Worm (Caenorhabditis elegans) whole organism, midembryonic: Measurements from ENCODE around the gene F32D1.3.

Source experiments
- T22C8.4 ChIP-seq: fragments of 200-800 bp; sonication (Bioruptor generic); IDR thresholded peaks from 2 replicates; pipeline ENCODE4 v1.3.6; 2022; ENCODE audit warnings: missing genetic modification characterization, missing compliant biosample characterization
- cog-1 ChIP-seq: sonication (generic microtip); optimal IDR thresholded peaks from 2 replicates; lab custom pipeline; 2016; ENCODE audit warnings: missing genetic modification characterization, missing compliant biosample characterization
- flt-1 ChIP-seq: fragments of 200-800 bp; sonication (Bioruptor generic); IDR thresholded peaks from 2 replicates; pipeline ENCODE4 v1.3.6; 2022; ENCODE audit warnings: missing genetic modification characterization, missing compliant biosample characterization
- klf-2 ChIP-seq: fragments of 200-800 bp; sonication (Bioruptor generic); conservative IDR thresholded peaks from 2 replicates; pipeline ENCODE4 v1.3.6; 2022; ENCODE audit warnings: missing genetic modification reagents, missing genetic modification characterization, missing compliant biosample characterization
- med-1 ChIP-seq: sonication (generic microtip); optimal IDR thresholded peaks from 2 replicates; lab custom pipeline; 2017; ENCODE audit warnings: missing genetic modification characterization, mild to moderate bottlenecking, missing compliant biosample characterization, antibody characterized with exemption, missing genetic modification reagents; ENCODE audit not compliant: insufficient read depth
- ref-1 ChIP-seq: fragments of 200-800 bp; sonication (Bioruptor generic); conservative IDR thresholded peaks from 2 replicates; pipeline ENCODE4 v1.3.6; 2022; ENCODE audit warnings: missing genetic modification reagents, missing genetic modification characterization, missing compliant biosample characterization
- tab-1 ChIP-seq: fragments of 200-800 bp; sonication (Bioruptor generic); IDR thresholded peaks from 2 replicates; pipeline ENCODE4 v1.3.6; 2022; ENCODE audit warnings: missing genetic modification characterization, missing compliant biosample characterization
- ztf-23 ChIP-seq: fragments of 200-800 bp; sonication (Bioruptor generic); IDR thresholded peaks from 2 replicates; pipeline ENCODE4 v1.3.6; 2022; ENCODE audit warnings: missing genetic modification reagents, missing genetic modification characterization, missing compliant biosample characterization
- ztf-29 ChIP-seq: fragments of 200-800 bp; sonication (Bioruptor generic); IDR thresholded peaks from 2 replicates; pipeline ENCODE4 v1.3.6; 2022; ENCODE audit warnings: missing genetic modification reagents, missing genetic modification characterization, missing compliant biosample characterization

Gene F32D1.3

DNA sequence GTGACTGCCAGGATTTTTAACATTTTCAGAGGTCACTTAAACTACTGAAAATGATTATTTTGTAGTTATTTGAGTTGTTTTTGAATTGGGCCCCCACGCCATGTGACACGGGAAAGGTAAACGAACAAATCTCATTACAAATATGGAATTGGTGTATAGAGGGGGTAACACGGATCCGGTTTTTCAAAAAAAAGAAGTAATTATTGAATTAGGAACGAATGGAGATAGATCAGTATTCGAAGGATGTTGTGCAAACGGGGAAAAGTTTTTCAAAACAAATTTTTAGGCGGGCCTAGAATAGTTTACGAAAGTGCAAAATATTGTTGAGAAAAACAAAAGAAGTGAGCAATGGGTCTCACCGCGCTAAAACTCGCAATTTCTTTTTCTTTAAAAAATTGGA lies 5.1 kb upstream of the F32D1.3 start, which contains the start of gene F32D1.11:
Gene F32D1.11, minus strand, starts transcription at position 101 of the 400 bp plus-strand sequence.
- TF ChIP-seq T22C8.4 = no peak
- TF ChIP-seq klf-2 (GFP tag; lab: Robert Waterston, UW) = no peak
- no peak for TF ChIP-seq cog-1 (tag; lab: Kevin White, UChicago)
- no peak for TF ChIP-seq flt-1 (GFP tag; lab: Robert Waterston, UW)
- TF ChIP-seq tab-1 (GFP tag; lab: Robert Waterston, UW) = no peak
- TF ChIP-seq med-1 (GFP tag; lab: Kevin White, UChicago) = no peak
- no peak for TF ChIP-seq ztf-23
- TF ChIP-seq ztf-29 = no peak
- no peak for TF ChIP-seq ref-1 (GFP tag; lab: Robert Waterston, UW)

ce11 chrV:4364517-4364916 lies 3.1 kb upstream of the F32D1.3 start, which contains the start of gene grl-13:
TSS of gene grl-13 (minus strand) at chrV:4364617.
- TF ChIP-seq ref-1 (GFP tag; lab: Robert Waterston, UW) (no peak), T22C8.4 (no peak), flt-1 (GFP tag; lab: Robert Waterston, UW) (no peak), tab-1 (GFP tag; lab: Robert Waterston, UW) (no peak), ztf-23 (no peak), klf-2 (GFP tag; lab: Robert Waterston, UW) (no peak), cog-1 (tag; lab: Kevin White, UChicago) (no peak), ztf-29 (no peak), med-1 (GFP tag; lab: Kevin White, UChicago) (no peak)

DNA sequence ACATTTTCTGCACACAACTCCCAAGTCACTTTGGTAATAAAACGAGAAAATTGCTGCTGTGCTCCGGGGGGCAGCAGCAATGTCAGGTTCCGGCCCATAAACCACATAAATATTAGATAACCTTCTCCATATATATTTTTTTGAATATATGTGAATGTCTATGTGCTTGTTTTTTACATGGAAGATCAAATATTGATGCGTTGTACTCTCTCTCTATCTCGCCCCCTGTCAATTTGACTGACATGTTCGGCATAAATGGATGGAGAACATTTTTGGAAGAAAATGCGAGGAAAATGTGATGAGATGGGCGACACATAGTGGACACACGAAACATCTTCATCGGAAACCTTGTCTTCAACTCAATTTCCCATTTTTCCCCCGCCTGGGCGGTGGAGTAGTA lies 1.4 kb downstream of the F32D1.3 start:
- no peak for TF ChIP-seq ztf-29
- TF ChIP-seq klf-2 (GFP tag; lab: Robert Waterston, UW) = no peak
- TF ChIP-seq med-1 (GFP tag; lab: Kevin White, UChicago) = no peak
- TF ChIP-seq ztf-23 = no peak
- no peak for TF ChIP-seq flt-1 (GFP tag; lab: Robert Waterston, UW)
- TF ChIP-seq T22C8.4 = no peak
- TF ChIP-seq ref-1 (GFP tag; lab: Robert Waterston, UW) = no peak
- no peak for TF ChIP-seq tab-1 (GFP tag; lab: Robert Waterston, UW)
- TF ChIP-seq cog-1 (tag; lab: Kevin White, UChicago) = no peak

DNA sequence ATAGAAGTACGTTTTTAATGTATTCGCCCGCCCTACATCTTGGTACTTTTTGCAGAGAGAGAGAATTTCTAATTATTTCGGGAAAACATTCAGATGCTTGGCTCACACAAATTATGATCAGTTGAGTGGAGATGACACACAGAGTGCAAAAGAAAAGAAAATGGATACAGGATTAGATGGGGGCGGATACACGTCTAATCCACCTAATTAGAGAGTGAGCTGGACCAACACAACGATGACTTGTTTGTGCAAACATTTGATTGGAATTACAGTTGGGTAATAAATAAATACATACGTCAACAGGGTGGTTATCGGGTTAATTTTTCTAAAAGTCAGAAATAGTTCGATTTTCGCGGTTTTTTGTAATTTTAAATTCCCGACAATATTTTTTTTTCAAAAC lies 2.2 kb downstream of the F32D1.3 start:
- TF ChIP-seq ref-1 (GFP tag; lab: Robert Waterston, UW) (no peak), tab-1 (GFP tag; lab: Robert Waterston, UW) (no peak), ztf-23 (no peak)

- TF ChIP-seq cog-1 (tag; lab: Kevin White, UChicago) (peak; percentile 11), ref-1 (GFP tag; lab: Robert Waterston, UW) (no peak), klf-2 (GFP tag; lab: Robert Waterston, UW) (no peak)
These were observed 4.0 kb downstream of the F32D1.3 start for ce11 chrV:4357369-4357768.

DNA sequence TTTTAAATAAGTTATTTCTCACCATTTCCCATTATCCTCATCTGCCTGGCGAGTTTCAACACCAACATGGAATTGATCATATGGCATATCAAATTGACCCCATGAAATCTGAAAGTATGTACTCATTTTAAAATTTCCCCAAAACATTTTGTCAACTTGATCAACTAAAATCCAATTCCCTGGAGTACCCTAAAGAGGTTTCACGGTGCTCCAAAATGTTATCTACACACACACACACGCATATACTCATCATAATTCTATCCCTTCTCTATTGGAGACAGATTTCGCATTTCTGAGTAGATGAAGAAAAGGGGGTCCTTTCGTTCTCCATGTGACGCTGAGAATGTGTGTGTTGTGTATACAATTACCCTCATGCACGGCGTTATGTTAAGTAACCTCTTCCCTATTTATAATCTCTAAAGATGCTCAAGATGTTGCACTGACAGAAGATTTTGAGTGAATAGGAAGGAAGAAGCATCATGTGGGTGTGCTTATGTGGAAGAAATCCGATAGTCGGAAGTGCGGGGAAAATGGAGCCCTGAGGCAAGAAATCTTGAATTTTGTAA lies 5.2 kb downstream of the F32D1.3 start:
- TF ChIP-seq klf-2 (GFP tag; lab: Robert Waterston, UW) (no peak), cog-1 (tag; lab: Kevin White, UChicago) (no peak), flt-1 (GFP tag; lab: Robert Waterston, UW) (no peak), ztf-29 (no peak), ztf-23 (no peak), ref-1 (GFP tag; lab: Robert Waterston, UW) (no peak), med-1 (GFP tag; lab: Kevin White, UChicago) (no peak), tab-1 (GFP tag; lab: Robert Waterston, UW) (no peak), T22C8.4 (no peak)

ce11 chrV:4346799-4347198 lies 14.6 kb downstream of the F32D1.3 start, which contains the start of gene mcm-7:
TSS of gene mcm-7 (plus strand) at chrV:4347166.
- no peak for TF ChIP-seq cog-1 (tag; lab: Kevin White, UChicago)
- no peak for TF ChIP-seq klf-2 (GFP tag; lab: Robert Waterston, UW)

- no peak for TF ChIP-seq klf-2 (GFP tag; lab: Robert Waterston, UW)
- TF ChIP-seq ztf-29 = no peak
- TF ChIP-seq cog-1 (tag; lab: Kevin White, UChicago) = no peak
- no peak for TF ChIP-seq ztf-23
- no peak for TF ChIP-seq flt-1 (GFP tag; lab: Robert Waterston, UW)
- TF ChIP-seq T22C8.4 = no peak
- TF ChIP-seq ref-1 (GFP tag; lab: Robert Waterston, UW) = no peak
- TF ChIP-seq tab-1 (GFP tag; lab: Robert Waterston, UW) = no peak
- no peak for TF ChIP-seq med-1 (GFP tag; lab: Kevin White, UChicago)
These were observed 15.0 kb downstream of the F32D1.3 start, which contains the start of gene hpo-18 for ce11 chrV:4346325-4346724. TSS of gene hpo-18 (minus strand) at chrV:4346425.

DNA sequence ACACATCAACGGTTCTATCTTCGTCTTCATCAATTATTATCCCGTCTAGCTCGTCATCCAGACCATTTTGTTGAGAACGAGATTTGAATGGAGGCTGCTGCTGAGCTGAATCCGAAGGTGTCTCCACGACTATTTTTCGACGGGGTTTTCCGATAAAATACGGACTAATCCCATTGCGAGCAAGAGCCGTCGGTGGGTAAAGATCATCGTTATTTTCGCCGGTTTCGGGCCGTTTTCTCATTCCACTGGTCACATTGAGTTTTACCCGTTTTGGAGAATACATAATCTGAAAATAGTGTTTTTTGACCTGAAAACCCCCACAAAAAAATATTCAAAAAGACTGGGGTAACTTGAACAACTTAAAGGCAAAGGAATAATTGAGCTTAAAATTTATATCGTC lies 15.7 kb downstream of the F32D1.3 start, which contains the start of gene figl-1:
Gene figl-1, minus strand, starts transcription at position 286 of the 400 bp plus-strand sequence.
- TF ChIP-seq cog-1 (tag; lab: Kevin White, UChicago) = no peak
- TF ChIP-seq klf-2 (GFP tag; lab: Robert Waterston, UW) = no peak
- TF ChIP-seq flt-1 (GFP tag; lab: Robert Waterston, UW) = no peak
- no peak for TF ChIP-seq ztf-29
- no peak for TF ChIP-seq med-1 (GFP tag; lab: Kevin White, UChicago)
- no peak for TF ChIP-seq ztf-23
- no peak for TF ChIP-seq tab-1 (GFP tag; lab: Robert Waterston, UW)
- TF ChIP-seq ref-1 (GFP tag; lab: Robert Waterston, UW) = no peak
- no peak for TF ChIP-seq T22C8.4

- TF ChIP-seq klf-2 (GFP tag; lab: Robert Waterston, UW) = no peak
- no peak for TF ChIP-seq ref-1 (GFP tag; lab: Robert Waterston, UW)
- TF ChIP-seq med-1 (GFP tag; lab: Kevin White, UChicago) = no peak
- no peak for TF ChIP-seq cog-1 (tag; lab: Kevin White, UChicago)
- TF ChIP-seq tab-1 (GFP tag; lab: Robert Waterston, UW) = no peak
- no peak for TF ChIP-seq T22C8.4
- TF ChIP-seq ztf-29 = no peak
- TF ChIP-seq flt-1 (GFP tag; lab: Robert Waterston, UW) = no peak
- no peak for TF ChIP-seq ztf-23
These were observed 19.6 kb downstream of the F32D1.3 start for ce11 chrV:4341736-4342135.
